Fruit fly (Drosophila melanogaster): ENCODE measurements around the gene koko.

Gene koko

DNA sequence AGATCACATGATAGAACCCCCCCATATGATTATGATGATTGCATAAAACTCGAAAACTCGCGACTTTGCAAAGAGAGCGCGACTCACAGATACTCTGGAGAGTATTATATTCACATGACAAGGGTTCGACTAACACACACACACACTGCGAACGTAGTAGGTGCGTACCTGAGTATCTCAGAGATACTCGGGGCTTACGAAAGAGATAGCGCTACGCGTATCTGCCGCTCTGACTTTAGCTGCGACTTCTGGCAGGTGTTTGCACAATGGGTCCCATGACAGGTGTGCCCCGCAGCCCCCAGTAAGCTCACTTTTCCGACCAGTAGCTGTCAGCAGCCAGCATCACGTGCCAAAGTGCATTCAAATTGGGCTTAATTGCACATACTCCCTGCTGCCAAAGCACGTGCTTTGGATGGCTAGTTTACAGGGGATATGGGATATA, 4.3 kb upstream of the koko start (continued):
- no peak for TF ChIP-seq HLH4C (GFP tag; IDR thresholded peaks at IDR 0.05; ENCODE audit: partially characterized antibody)
- no peak for TF ChIP-seq mld (GFP tag; IDR thresholded peaks at IDR 0.05; ENCODE audit: partially characterized antibody)
- TF ChIP-seq CG15479 (GFP tag; optimal IDR thresholded peaks at IDR 0.05), result no peak
- no peak for TF ChIP-seq salm (tag; optimal IDR thresholded peaks at IDR 0.05)
- TF ChIP-seq CG11093 (GFP tag; IDR thresholded peaks at IDR 0.05), result no peak
- TF ChIP-seq tll (GFP tag; optimal IDR thresholded peaks at IDR 0.05), result peak in 1 of 2 experiments; percentile 33
- TF ChIP-seq CG7786 (GFP tag; optimal IDR thresholded peaks at IDR 0.05), result no peak
- TF ChIP-seq CG6272 (GFP tag; IDR thresholded peaks at IDR 0.05), result no peak
- TF ChIP-seq mirr (GFP tag; optimal IDR thresholded peaks at IDR 0.05), result no peak
- no peak for TF ChIP-seq NC2β (GFP tag; optimal IDR thresholded peaks at IDR 0.05)
- TF ChIP-seq cg (GFP tag; optimal IDR thresholded peaks at IDR 0.05), result peak; percentile 66
- TF ChIP-seq dmrt11E (tag; optimal IDR thresholded peaks at IDR 0.05), result no peak
- no peak for TF ChIP-seq tap (tag; optimal IDR thresholded peaks at IDR 0.05)
- TF ChIP-seq CG1832 (GFP tag; optimal IDR thresholded peaks at IDR 0.05), result peak; percentile 44
- no peak for TF ChIP-seq CG2199 (GFP tag; IDR thresholded peaks at IDR 0.05)
- no peak for TF ChIP-seq CG15011 (GFP tag; optimal IDR thresholded peaks at IDR 0.05)
- no peak for TF ChIP-seq CG10565 (GFP tag; optimal IDR thresholded peaks at IDR 0.05)
- no peak for TF ChIP-seq CG12391 (tag; optimal IDR thresholded peaks at IDR 0.05)
- TF ChIP-seq vvl (GFP tag; IDR thresholded peaks at IDR 0.05), result peak; percentile 33; the same call in 1 of the 2 replicates
- TF ChIP-seq cwo (GFP tag; optimal IDR thresholded peaks at IDR 0.05), result peak; percentile 86
- no peak for TF ChIP-seq CG12219 (GFP tag; optimal IDR thresholded peaks at IDR 0.05)
- TF ChIP-seq CG6813 (GFP tag; optimal IDR thresholded peaks at IDR 0.05), result no peak
- no peak for TF ChIP-seq CG10209 (GFP tag; optimal IDR thresholded peaks at IDR 0.05)
- TF ChIP-seq caup (GFP tag; optimal IDR thresholded peaks at IDR 0.05; ENCODE audit: severe bottlenecking), result no peak
- no peak for TF ChIP-seq CG9797 (GFP tag; optimal IDR thresholded peaks at IDR 0.05)
- peak in 1 of 2 experiments; percentile 73 for TF ChIP-seq Pdp1 (GFP tag; optimal IDR thresholded peaks at IDR 0.05)
- no peak for TF ChIP-seq Xbp1 (GFP tag; optimal IDR thresholded peaks at IDR 0.05)
- TF ChIP-seq az2 (GFP tag; optimal IDR thresholded peaks at IDR 0.05), result no peak
- TF ChIP-seq bcd (GFP tag; optimal IDR thresholded peaks at IDR 0.05), result no peak
- no peak for TF ChIP-seq CG16815 (GFP tag; optimal IDR thresholded peaks at IDR 0.05)
- no peak for TF ChIP-seq usp (GFP tag; optimal IDR thresholded peaks at IDR 0.05)
- no peak for TF ChIP-seq CG12104 (GFP tag; optimal IDR thresholded peaks at IDR 0.05)
- TF ChIP-seq CG8359 (GFP tag; optimal IDR thresholded peaks at IDR 0.05; ENCODE audit: borderline replicate concordance), result no peak
- TF ChIP-seq gt (GFP tag; IDR thresholded peaks at IDR 0.05), result no peak
- no peak for TF ChIP-seq CG14050 (GFP tag; IDR thresholded peaks at IDR 0.05)

DNA sequence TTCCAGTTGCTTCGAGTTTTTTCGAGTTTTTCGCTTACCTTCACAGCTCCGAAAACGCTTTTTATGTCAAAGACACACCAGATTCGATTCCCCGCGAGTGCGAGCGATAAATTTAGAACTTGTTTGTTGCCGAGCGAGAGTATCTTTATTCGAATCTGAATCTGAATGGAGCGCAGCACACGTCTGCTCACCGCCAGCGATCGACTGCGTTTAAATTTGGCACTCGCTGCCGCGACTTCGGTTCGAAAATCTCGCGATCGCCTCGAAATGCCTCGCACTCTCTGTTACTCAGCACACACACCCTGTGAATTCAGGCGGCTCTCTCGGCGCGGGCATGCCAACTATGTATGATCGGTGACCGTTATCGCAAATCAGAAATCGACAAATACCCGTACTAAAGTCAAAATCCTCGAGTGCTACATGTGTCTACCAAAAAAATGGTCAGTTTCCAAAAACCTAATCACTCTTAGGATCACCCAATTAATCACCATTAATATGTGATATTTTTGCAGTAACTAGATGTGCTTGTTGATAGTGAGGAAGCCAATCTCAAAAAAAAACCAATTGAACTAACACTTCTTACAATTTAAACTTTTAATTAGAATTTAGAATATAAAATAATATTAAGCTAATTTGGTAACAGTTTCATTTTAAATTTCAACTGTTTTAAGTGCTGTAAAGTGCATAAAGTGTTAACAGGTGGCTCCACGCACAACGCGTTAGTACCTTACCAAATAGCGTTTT, 3.7 kb upstream of the koko start, which contains the start of gene Vha100-2:
Vha100-2 (minus strand) TSS at position 216 of the 744 bp plus-strand sequence.
- TF ChIP-seq CG11247 (GFP tag; IDR thresholded peaks at IDR 0.05) (peak; percentile 46), cwo (GFP tag; optimal IDR thresholded peaks at IDR 0.05) (peak; percentile 75), gsb (GFP tag; IDR thresholded peaks at IDR 0.05) (0 out of 2 replicates have a peak, but pooled peaks have one; percentile 36), tgo (GFP tag; IDR thresholded peaks at IDR 0.05) (peak; percentile 24; the same call in 1 of the 3 replicates), CTCF (GFP tag; optimal IDR thresholded peaks at IDR 0.05) (peak; percentile 39), Usf (GFP tag; optimal IDR thresholded peaks at IDR 0.05) (no peak), Mes4 (GFP tag; optimal IDR thresholded peaks at IDR 0.05) (no peak), Hey (tag; optimal IDR thresholded peaks at IDR 0.05) (no peak), Hr3 (GFP tag; optimal IDR thresholded peaks at IDR 0.05) (no peak), ash1 (GFP tag; optimal IDR thresholded peaks at IDR 0.05) (peak; percentile 19), CG7372 (GFP tag; IDR thresholded peaks at IDR 0.05) (no peak), CG6791 (GFP tag; IDR thresholded peaks at IDR 0.05; ENCODE audit: partially characterized antibody) (no peak), Rfx (GFP tag; IDR thresholded peaks at IDR 0.05) (peak; percentile 64), zfh1 (GFP tag; IDR thresholded peaks at IDR 0.05) (peak; percentile 23; the same call in 2 of the 3 replicates), bab2 (GFP tag; optimal IDR thresholded peaks at IDR 0.05) (no peak), Fer1 (GFP tag; optimal IDR thresholded peaks at IDR 0.05) (peak; percentile 37), phol (tag; optimal IDR thresholded peaks at IDR 0.05) (peak; percentile 55)
